Fruit fly (Drosophila melanogaster) whole organism, embryonic: ENCODE data around the gene Sec24CD.

ENCODE experiments used
- Antp ChIP-seq: fragments of 200-800 bp; sonication (Bioruptor generic); optimal IDR thresholded peaks from 3 replicates; lab custom pipeline; 2016; ENCODE audit warnings: missing biosample characterization, missing genetic modification characterization
- BEAF-32 ChIP-seq: fragments of 200-800 bp; sonication (Bioruptor generic); optimal IDR thresholded peaks from 3 replicates; lab custom pipeline; 2017; ENCODE audit warnings: missing biosample characterization, missing genetic modification characterization, mild to moderate bottlenecking, moderate library complexity, missing genetic modification reagents
- CG10321 ChIP-seq: fragments of 200-800 bp; sonication (Bioruptor generic); IDR thresholded peaks from 2 replicates; pipeline ENCODE4 v1.3.6; 2022; ENCODE audit warnings: missing biosample characterization, missing genetic modification characterization
- CG10543 ChIP-seq: fragments of 200-800 bp; sonication (Bioruptor generic); optimal IDR thresholded peaks from 3 replicates; lab custom pipeline; 2017; ENCODE audit warnings: missing biosample characterization, mild to moderate bottlenecking, missing genetic modification characterization, moderate library complexity
- CG1233 ChIP-seq: fragments of 200-800 bp; sonication (Bioruptor generic); optimal IDR thresholded peaks from 4 replicates; lab custom pipeline; 2018; ENCODE audit warnings: missing biosample characterization, mild to moderate bottlenecking, missing genetic modification characterization
- CG14441 ChIP-seq: fragments of 200-800 bp; sonication (Bioruptor generic); IDR thresholded peaks from 2 replicates; pipeline ENCODE4 v1.3.6; 2022; ENCODE audit warnings: missing biosample characterization, missing genetic modification characterization
- CG1529 ChIP-seq: fragments of 200-800 bp; sonication (Bioruptor generic); optimal IDR thresholded peaks from 3 replicates; lab custom pipeline; 2018; ENCODE audit warnings: missing biosample characterization, missing genetic modification characterization
- CG17186 ChIP-seq: fragments of 200-800 bp; sonication (Bioruptor generic); optimal IDR thresholded peaks from 3 replicates; lab custom pipeline; 2017; ENCODE audit warnings: missing biosample characterization, missing genetic modification reagents, missing genetic modification characterization
- CG17568 ChIP-seq: fragments of 200-800 bp; sonication (Bioruptor generic); optimal IDR thresholded peaks from 2 replicates; lab custom pipeline; 2018; ENCODE audit warnings: missing biosample characterization, mild to moderate bottlenecking, missing genetic modification characterization, moderate library complexity
- CG17829 ChIP-seq: fragments of 200-800 bp; optimal IDR thresholded peaks from 2 replicates; lab custom pipeline; 2019; ENCODE audit warnings: missing biosample characterization, mild to moderate bottlenecking, missing genetic modification characterization, moderate library complexity
- CG2120 ChIP-seq: fragments of 200-800 bp; sonication (Bioruptor generic); optimal IDR thresholded peaks from 3 replicates; lab custom pipeline; 2016; ENCODE audit warnings: missing biosample characterization, missing genetic modification characterization
- CG2129 ChIP-seq: fragments of 200-800 bp; sonication (Bioruptor generic); IDR thresholded peaks from 2 replicates; pipeline ENCODE4 v1.3.6; 2022; ENCODE audit warnings: missing biosample characterization, missing genetic modification characterization; ENCODE audit not compliant: partially characterized antibody
- CG2202 ChIP-seq: fragments of 200-800 bp; sonication (Bioruptor generic); optimal IDR thresholded peaks from 2 replicates; lab custom pipeline; 2018; ENCODE audit warnings: missing biosample characterization, mild to moderate bottlenecking, missing genetic modification characterization
- CG30403 ChIP-seq: fragments of 200-800 bp; sonication (Bioruptor generic); optimal IDR thresholded peaks from 3 replicates; lab custom pipeline; 2016; ENCODE audit warnings: missing biosample characterization, missing genetic modification characterization
- CG3065 ChIP-seq: fragments of 200-800 bp; sonication (Bioruptor generic); optimal IDR thresholded peaks from 2 replicates; lab custom pipeline; 2016; ENCODE audit warnings: missing biosample characterization, missing genetic modification characterization
- CG32532 ChIP-seq: fragments of 200-800 bp; sonication (Bioruptor generic); IDR thresholded peaks from 2 replicates; pipeline ENCODE4 v1.3.6; 2022; ENCODE audit warnings: missing biosample characterization, missing genetic modification characterization
- CG4707 ChIP-seq: fragments of 200-800 bp; sonication (Bioruptor generic); optimal IDR thresholded peaks from 2 replicates; lab custom pipeline; 2018; ENCODE audit warnings: missing biosample characterization, mild to moderate bottlenecking, missing genetic modification characterization, moderate library complexity
- CG5245 ChIP-seq: fragments of 200-800 bp; sonication (Bioruptor generic); optimal IDR thresholded peaks from 3 replicates; lab custom pipeline; 2016; ENCODE audit warnings: missing biosample characterization, missing genetic modification characterization
- CG7839 ChIP-seq: fragments of 200-800 bp; sonication (Bioruptor generic); optimal IDR thresholded peaks from 3 replicates; lab custom pipeline; 2018; ENCODE audit warnings: missing biosample characterization, mild to moderate bottlenecking, missing genetic modification characterization, moderate library complexity
- CG9215 ChIP-seq: fragments of 200-800 bp; sonication (Bioruptor generic); IDR thresholded peaks from 2 replicates; pipeline ENCODE4 v1.3.6; 2022; ENCODE audit warnings: missing biosample characterization, missing genetic modification characterization
- CG9727 ChIP-seq: fragments of 200-800 bp; sonication (Bioruptor generic); optimal IDR thresholded peaks from 3 replicates; lab custom pipeline; 2017; ENCODE audit warnings: missing biosample characterization, mild to moderate bottlenecking, missing genetic modification characterization
- CrebB ChIP-seq: fragments of 200-800 bp; sonication (Bioruptor generic); optimal IDR thresholded peaks from 3 replicates; lab custom pipeline; 2018; ENCODE audit warnings: missing biosample characterization, mild to moderate bottlenecking, missing genetic modification characterization
- Doc3 ChIP-seq: fragments of 200-800 bp; sonication (Bioruptor generic); IDR thresholded peaks from 3 replicates; pipeline ENCODE4 v1.3.6; 2022; ENCODE audit warnings: missing biosample characterization, missing genetic modification characterization; ENCODE audit not compliant: partially characterized antibody
- H15 ChIP-seq: fragments of 200-800 bp; sonication (Bioruptor generic); IDR thresholded peaks from 3 replicates; pipeline ENCODE4 v1.3.6; 2022; ENCODE audit warnings: missing biosample characterization, missing genetic modification characterization
- H2.0 ChIP-seq: fragments of 200-800 bp; sonication (Bioruptor generic); IDR thresholded peaks from 2 replicates; pipeline ENCODE4 v1.3.6; 2022; ENCODE audit warnings: missing biosample characterization, missing genetic modification characterization
- Hsf ChIP-seq: fragments of 200-800 bp; sonication (Bioruptor generic); optimal IDR thresholded peaks from 3 replicates; lab custom pipeline; 2016; ENCODE audit warnings: missing biosample characterization, missing genetic modification characterization
- Lpt ChIP-seq: fragments of >200 bp; optimal IDR thresholded peaks from 2 replicates; lab custom pipeline; 2018; ENCODE audit warnings: missing biosample characterization, missing genetic modification characterization
- Med ChIP-seq: fragments of 200-800 bp; sonication (Bioruptor generic); peaks from one replicate; lab custom pipeline; 2016; ENCODE audit warnings: missing biosample characterization, missing genetic modification characterization, mild to moderate bottlenecking, inconsistent platforms, moderate library complexity
- NK7.1 ChIP-seq: fragments of 200-800 bp; sonication (Bioruptor generic); optimal IDR thresholded peaks from 3 replicates; lab custom pipeline; 2016; ENCODE audit warnings: missing biosample characterization, missing genetic modification characterization
- Neu2 ChIP-seq: fragments of 200-800 bp; sonication (Bioruptor generic); optimal IDR thresholded peaks from 3 replicates; lab custom pipeline; 2016; ENCODE audit warnings: missing biosample characterization, missing genetic modification characterization, borderline replicate concordance
- Six4 ChIP-seq: fragments of 200-800 bp; sonication (Bioruptor generic); optimal IDR thresholded peaks from 2 replicates; lab custom pipeline; 2016; ENCODE audit warnings: missing biosample characterization, missing genetic modification characterization
- Ssrp ChIP-seq: fragments of 200-800 bp; sonication (Bioruptor generic); optimal IDR thresholded peaks from 2 replicates; lab custom pipeline; 2018; ENCODE audit warnings: missing biosample characterization, mild to moderate bottlenecking, missing genetic modification characterization, moderate library complexity
- Tbp ChIP-seq: fragments of >200 bp; optimal IDR thresholded peaks from 2 replicates; lab custom pipeline; 2018; ENCODE audit warnings: missing biosample characterization, missing genetic modification characterization
- ab ChIP-seq: fragments of 200-800 bp; sonication (Bioruptor generic); optimal IDR thresholded peaks from 2 replicates; lab custom pipeline; 2016; ENCODE audit warnings: missing biosample characterization, missing genetic modification characterization
- abd-A ChIP-seq: fragments of 200-800 bp; sonication (Bioruptor generic); optimal IDR thresholded peaks from 3 replicates; lab custom pipeline; 2019; ENCODE audit warnings: missing biosample characterization, mild to moderate bottlenecking, missing genetic modification characterization, moderate library complexity
- aop ChIP-seq: fragments of 200-800 bp; sonication (Bioruptor generic); IDR thresholded peaks from 2 replicates; pipeline ENCODE4 v1.3.6; 2022; ENCODE audit warnings: missing biosample characterization, missing genetic modification characterization
- bcd ChIP-seq: fragments of 200-800 bp; sonication (Bioruptor generic); optimal IDR thresholded peaks from 2 replicates; lab custom pipeline; 2017; ENCODE audit warnings: missing biosample characterization, mild to moderate bottlenecking, missing genetic modification characterization
- dm ChIP-seq: fragments of 200-800 bp; sonication (Bioruptor generic); optimal IDR thresholded peaks from 3 replicates; lab custom pipeline; 2016; ENCODE audit warnings: missing biosample characterization, missing genetic modification characterization
- eyg ChIP-seq: fragments of 200-800 bp; sonication (Bioruptor generic); optimal IDR thresholded peaks from 3 replicates; lab custom pipeline; 2016; ENCODE audit warnings: missing biosample characterization, missing genetic modification characterization
- gem ChIP-seq: fragments of 200-800 bp; sonication (Bioruptor generic); optimal IDR thresholded peaks from 2 replicates; lab custom pipeline; 2019; ENCODE audit warnings: missing biosample characterization, mild to moderate bottlenecking, missing genetic modification characterization, moderate library complexity
- her ChIP-seq: fragments of 200-800 bp; sonication (Bioruptor generic); optimal IDR thresholded peaks from 2 replicates; lab custom pipeline; 2016; ENCODE audit warnings: missing biosample characterization, missing genetic modification characterization
- lov ChIP-seq, 2 experiments: fragments of 200-800 bp in 1 of 2; fragments of >200 bp in 1 of 2; sonication (Bioruptor generic) in 1 of 2; IDR thresholded peaks in 1 of 2; optimal IDR thresholded peaks in 1 of 2; 2 replicates in 1 of 2; 3 replicates in 1 of 2; pipeline versions ENCODE4 v1.3.6 to Lab custom; 2017 to 2022; ENCODE audit warnings: missing biosample characterization in 1 of 2, missing genetic modification characterization in 1 of 2
- org-1 ChIP-seq: fragments of 200-800 bp; sonication (Bioruptor generic); optimal IDR thresholded peaks from 2 replicates; lab custom pipeline; 2017; ENCODE audit warnings: missing biosample characterization, missing genetic modification characterization
- otp ChIP-seq: fragments of 200-800 bp; sonication (Bioruptor generic); IDR thresholded peaks from 3 replicates; pipeline ENCODE4, ENCODE4 v1.3.6; 2022; ENCODE audit warnings: missing biosample characterization, missing genetic modification characterization
- pnt ChIP-seq: fragments of 200-800 bp; sonication (Bioruptor generic); optimal IDR thresholded peaks from 3 replicates; lab custom pipeline; 2016; ENCODE audit warnings: missing biosample characterization, missing genetic modification characterization
- ro ChIP-seq: fragments of 200-800 bp; sonication (Bioruptor generic); IDR thresholded peaks from 2 replicates; pipeline ENCODE4 v1.3.6; 2022; ENCODE audit warnings: missing biosample characterization, missing genetic modification characterization
- run ChIP-seq: fragments of 200-800 bp; sonication (Bioruptor generic); optimal IDR thresholded peaks from 3 replicates; lab custom pipeline; 2018; ENCODE audit warnings: missing biosample characterization, mild to moderate bottlenecking, missing genetic modification characterization
- sisA ChIP-seq: fragments of 200-800 bp; sonication (Bioruptor generic); IDR thresholded peaks from 2 replicates; pipeline ENCODE4 v1.3.6; 2022; ENCODE audit warnings: missing biosample characterization, missing genetic modification characterization
- slou ChIP-seq: fragments of 200-800 bp; sonication (Bioruptor generic); optimal IDR thresholded peaks from 3 replicates; lab custom pipeline; 2016; ENCODE audit warnings: missing biosample characterization, missing genetic modification characterization
- tup ChIP-seq: fragments of 200-800 bp; sonication (Bioruptor generic); optimal IDR thresholded peaks from 2 replicates; lab custom pipeline; 2016; ENCODE audit warnings: missing biosample characterization, mild to moderate bottlenecking, missing genetic modification characterization, moderate library complexity
- usp ChIP-seq: fragments of >200 bp; optimal IDR thresholded peaks from 2 replicates; lab custom pipeline; 2017; ENCODE audit warnings: missing biosample characterization, missing genetic modification characterization

Gene Sec24CD

dm6 chr2L:2227316-2227715 lies 9.3 kb downstream of the Sec24CD start (continued):
- TF ChIP-seq CG9727 (GFP tag; lab: Kevin White, UChicago): no peak
- TF ChIP-seq CG2129 (GFP tag; lab: Robert Waterston, UW): no peak
- TF ChIP-seq dm (GFP tag; lab: Kevin White, UChicago): no peak
- TF ChIP-seq H15 (GFP tag; lab: Robert Waterston, UW): peak; percentile 69; the same call in 2 of the 3 replicates
- no peak for TF ChIP-seq CrebB
- no peak for TF ChIP-seq CG7839 (tag; lab: Kevin White, UChicago)
- TF ChIP-seq ro (GFP tag; lab: Robert Waterston, UW): no peak
- TF ChIP-seq Ssrp (tag; lab: Kevin White, UChicago): peak; percentile 30
- TF ChIP-seq Doc3 (GFP tag; lab: Robert Waterston, UW): no peak
- peak; percentile 69 for TF ChIP-seq gem
- TF ChIP-seq tup (GFP tag; lab: Kevin White, UChicago): no peak
- TF ChIP-seq CG32532 (GFP tag; lab: Robert Waterston, UW): peak; percentile 29; the same call in 1 of the 2 replicates
- TF ChIP-seq her (GFP tag; lab: Kevin White, UChicago): no peak
- no peak for TF ChIP-seq eyg (GFP tag; lab: Kevin White, UChicago)
- TF ChIP-seq CG17186: no peak
- TF ChIP-seq sisA (GFP tag; lab: Robert Waterston, UW): peak; percentile 59; the same call in 1 of the 2 replicates
- peak; percentile 84 for TF ChIP-seq Med
- TF ChIP-seq CG4707 (GFP tag; lab: Kevin White, UChicago): peak; percentile 16
- no peak for TF ChIP-seq CG3065 (GFP tag; lab: Kevin White, UChicago)
- no peak for TF ChIP-seq run
- TF ChIP-seq CG1233 (GFP tag; lab: Kevin White, UChicago): no peak
- TF ChIP-seq CG2120: peak; percentile 45
- peak; percentile 69; the same call in 2 of the 3 replicates for TF ChIP-seq otp (GFP tag; lab: Robert Waterston, UW)
- TF ChIP-seq usp (GFP tag; lab: Kevin White, UChicago): no peak
- TF ChIP-seq Hsf: peak; percentile 42
- no peak for TF ChIP-seq Lpt (GFP tag; lab: Kevin White, UChicago)
- no peak for TF ChIP-seq abd-A (tag; lab: Kevin White, UChicago)
- TF ChIP-seq CG17568 (GFP tag; lab: Kevin White, UChicago): peak; percentile 19
- TF ChIP-seq bcd (GFP tag; lab: Kevin White, UChicago): no peak
- no peak for TF ChIP-seq Tbp (GFP tag; lab: Kevin White, UChicago)
- peak; percentile 27 for TF ChIP-seq Six4 (GFP tag; lab: Kevin White, UChicago)
- no peak for TF ChIP-seq CG17829
- TF ChIP-seq BEAF-32 (GFP tag; lab: Kevin White, UChicago): no peak
- no peak for TF ChIP-seq lov (optimal IDR thresholded peaks at IDR 0.05; lab: Kevin White, UChicago)
- peak; percentile 25; the same call in 1 of the 3 replicates for TF ChIP-seq lov (GFP tag; IDR thresholded peaks at IDR 0.05; lab: Robert Waterston, UW)
- peak; percentile 14 for TF ChIP-seq pnt
- no peak for TF ChIP-seq Neu2 (GFP tag; lab: Kevin White, UChicago)
- TF ChIP-seq slou (GFP tag; lab: Kevin White, UChicago): no peak
- no peak for TF ChIP-seq CG5245
- TF ChIP-seq CG9215 (GFP tag; lab: Robert Waterston, UW): no peak
- peak; percentile 5 for TF ChIP-seq org-1 (GFP tag; lab: Kevin White, UChicago)
- TF ChIP-seq CG10543 (GFP tag; lab: Kevin White, UChicago): peak; percentile 15
- TF ChIP-seq CG10321 (GFP tag; lab: Robert Waterston, UW): no peak
- TF ChIP-seq CG1529 (GFP tag; lab: Kevin White, UChicago): no peak
- peak; percentile 52 for TF ChIP-seq CG30403 (GFP tag; lab: Kevin White, UChicago)
- TF ChIP-seq NK7.1 (GFP tag; lab: Kevin White, UChicago): no peak
- peak; percentile 54; the same call in 1 of the 2 replicates for TF ChIP-seq H2.0 (GFP tag; lab: Robert Waterston, UW)
- no peak for TF ChIP-seq aop
- TF ChIP-seq ab (GFP tag; lab: Kevin White, UChicago): no peak
- peak; percentile 65 for TF ChIP-seq CG14441 (GFP tag; lab: Robert Waterston, UW)
- peak; percentile 38 for TF ChIP-seq Antp (GFP tag; lab: Kevin White, UChicago)
- TF ChIP-seq CG2202 (tag; lab: Kevin White, UChicago): no peak
